Worm (Caenorhabditis elegans) whole organism, early embryonic: Measurements from ENCODE around the gene F49F1.2.

Experiments
- B0310.2 ChIP-seq: sonication (generic microtip); optimal IDR thresholded peaks from 2 replicates; lab custom pipeline; 2016; ENCODE audit warnings: mild to moderate bottlenecking, missing genetic modification characterization, missing compliant biosample characterization
- F13C5.2 ChIP-seq: sonication (generic microtip); optimal IDR thresholded peaks from 2 replicates; lab custom pipeline; 2017; ENCODE audit warnings: mild to moderate bottlenecking, missing genetic modification characterization, inconsistent platforms, missing compliant biosample characterization
- aly-1 ChIP-seq: sonication (generic microtip); optimal IDR thresholded peaks from 2 replicates; lab custom pipeline; 2016; ENCODE audit warnings: missing genetic modification characterization, missing compliant biosample characterization
- ama-1 ChIP-seq: fragments of 150-350 bp; optimal IDR thresholded peaks from 2 replicates; lab custom pipeline; 2014
- ets-7 ChIP-seq: sonication (generic microtip); optimal IDR thresholded peaks from 2 replicates; lab custom pipeline; 2016; ENCODE audit warnings: missing genotype, missing genetic modification characterization, missing compliant biosample characterization
- flt-1 ChIP-seq: fragments of 200-800 bp; sonication (Bioruptor generic); IDR thresholded peaks from 2 replicates; pipeline ENCODE4 v1.3.6; 2022; ENCODE audit warnings: missing genetic modification characterization, missing compliant biosample characterization
- hmbx-1 ChIP-seq: sonication (generic microtip); optimal IDR thresholded peaks from 2 replicates; lab custom pipeline; 2016; ENCODE audit warnings: mild to moderate bottlenecking, missing genetic modification characterization, missing compliant biosample characterization
- hnd-1 ChIP-seq: sonication (generic microtip); optimal IDR thresholded peaks from 2 replicates; lab custom pipeline; 2016; ENCODE audit warnings: missing genetic modification characterization, missing compliant biosample characterization
- scrt-1 ChIP-seq: fragments of 200-800 bp; sonication (Bioruptor generic); IDR thresholded peaks from 2 replicates; pipeline ENCODE4 v1.3.6; 2022; ENCODE audit warnings: missing genetic modification characterization, missing compliant biosample characterization
- sea-1 ChIP-seq: fragments of 200-800 bp; sonication (Bioruptor generic); conservative IDR thresholded peaks from 2 replicates; pipeline ENCODE4 v1.3.6; 2022; ENCODE audit warnings: missing genetic modification characterization, missing compliant biosample characterization

DNA sequence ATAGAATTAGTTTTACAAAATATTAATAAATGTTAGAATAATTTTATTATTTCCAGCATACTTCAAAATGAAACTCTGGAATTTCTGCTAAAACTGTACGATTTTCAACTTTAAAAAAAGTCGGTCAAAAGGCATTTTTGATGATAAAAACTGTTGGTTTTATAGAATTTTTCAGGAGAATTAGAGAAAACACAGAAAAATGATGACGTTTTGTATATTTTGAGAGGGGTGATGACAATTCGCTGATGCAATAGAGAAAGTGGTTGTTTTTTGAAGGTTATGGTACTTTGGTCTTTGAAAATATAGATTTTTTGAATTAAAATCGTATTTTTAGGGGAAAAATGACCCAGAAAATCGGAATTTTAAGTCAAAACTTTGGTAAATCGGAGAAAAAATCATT, 30.7 kb upstream of the F49F1.2 start:
- no peak for TF ChIP-seq sea-1 (GFP tag; lab: Robert Waterston, UW)
- no peak for TF ChIP-seq aly-1 (tag; lab: Kevin White, UChicago)
- TF ChIP-seq hmbx-1 = no peak
- TF ChIP-seq scrt-1 (GFP tag; lab: Robert Waterston, UW) = no peak
- TF ChIP-seq ama-1 (lab: Kevin White, UChicago) = no peak
- TF ChIP-seq hnd-1 (tag; lab: Kevin White, UChicago) = no peak
- no peak for TF ChIP-seq F13C5.2 (tag; lab: Kevin White, UChicago)
- TF ChIP-seq ets-7 (tag; lab: Kevin White, UChicago) = no peak
- TF ChIP-seq flt-1 = no peak
- no peak for TF ChIP-seq B0310.2 (tag; lab: Kevin White, UChicago)
